Fruit fly (Drosophila melanogaster) whole organism: ENCODE measurements around the gene Tre1.

Experiments used
- CG8478 ChIP-seq: fragments of >200 bp; optimal IDR thresholded peaks from 2 replicates; lab custom pipeline; 2018; ENCODE audit warnings: inconsistent platforms
- Dll ChIP-seq: fragments of >200 bp; optimal IDR thresholded peaks from 2 replicates; lab custom pipeline; 2017
- EcR ChIP-seq, 2 experiments: fragments of >200 bp; optimal IDR thresholded peaks; 2 replicates each; lab custom pipeline; 2017; ENCODE audit warnings: missing biosample characterization in 2 of 2, missing genetic modification characterization in 2 of 2, missing genetic modification reagents in 2 of 2
- pan ChIP-seq: fragments of >200 bp; optimal IDR thresholded peaks from 2 replicates; lab custom pipeline; 2017
- psq ChIP-seq: fragments of >200 bp; optimal IDR thresholded peaks from 2 replicates; lab custom pipeline; 2017
- usp ChIP-seq: fragments of >200 bp; optimal IDR thresholded peaks from 2 replicates; lab custom pipeline; 2017; ENCODE audit warnings: missing biosample characterization, missing genetic modification characterization, mixed read lengths

Tre1 gene

dm6 chrX:5679933-5680667 lies at the start of gene Tre1, which contains the start of gene Gr5a:
TSS of gene Tre1 (minus strand) at chrX:5679977.
TSS of gene Gr5a (plus strand) at chrX:5680617.
- TF ChIP-seq EcR (GFP tag; optimal IDR thresholded peaks at IDR 0.05; lab: Kevin White, UChicago) (no peak), CG8478 (lab: Kevin White, UChicago) (no peak), Dll (lab: Kevin White, UChicago) (no peak)

DNA sequence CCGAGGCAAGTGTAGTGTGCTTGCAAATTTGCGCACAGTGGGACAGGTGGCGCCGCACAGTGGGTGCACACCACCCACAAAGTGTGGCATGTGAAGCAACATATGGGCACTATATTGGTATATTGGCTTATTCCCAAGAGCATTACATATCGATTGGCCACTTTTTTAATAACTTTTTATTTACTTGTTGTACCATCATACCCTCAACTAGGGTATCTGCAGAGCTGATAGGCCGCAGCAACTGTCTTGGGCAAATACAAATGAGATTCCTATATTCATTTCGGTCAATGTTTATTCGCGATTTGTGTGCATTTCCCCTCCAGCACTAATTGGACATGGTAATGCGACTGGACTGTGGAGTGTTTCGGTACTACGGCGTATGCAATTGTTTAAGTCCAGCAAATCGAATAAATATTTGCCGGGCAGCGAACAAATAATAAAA lies 45.0 kb upstream of the Tre1 start:
- TF ChIP-seq psq (lab: Kevin White, UChicago) = no peak
- TF ChIP-seq usp = no peak
- no peak for TF ChIP-seq pan (lab: Kevin White, UChicago)
- no peak for TF ChIP-seq Dll (lab: Kevin White, UChicago)
- no peak for TF ChIP-seq EcR (GFP tag; optimal IDR thresholded peaks at IDR 0.05; lab: Kevin White, UChicago)
- TF ChIP-seq CG8478 (lab: Kevin White, UChicago) = no peak

DNA sequence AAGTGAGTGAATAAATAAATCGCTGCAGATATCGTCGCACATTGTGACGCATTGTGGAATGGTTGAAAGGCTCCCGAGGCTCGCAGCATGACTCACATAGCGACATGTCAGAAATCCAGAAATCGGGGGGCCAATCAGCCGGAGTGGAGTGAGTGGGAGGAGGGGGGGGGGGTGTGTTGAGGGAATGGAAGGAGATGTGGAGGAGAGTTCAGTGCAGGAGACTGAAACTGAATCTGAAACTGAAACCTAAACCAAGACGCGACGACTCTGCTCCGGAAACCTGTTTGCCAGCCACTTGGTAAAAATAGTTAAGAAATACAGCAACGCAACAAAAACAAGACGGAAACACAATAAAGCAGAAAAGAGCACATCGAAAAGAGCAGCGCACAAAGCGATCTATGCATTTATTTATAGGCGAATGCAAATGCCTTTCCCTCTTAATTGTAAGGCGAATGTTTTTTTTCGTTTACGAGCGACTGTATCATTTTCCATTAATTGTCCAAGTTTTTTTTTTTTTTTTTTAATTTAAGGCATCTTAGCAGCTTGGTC lies 44.4 kb upstream of the Tre1 start:
- TF ChIP-seq EcR (GFP tag; optimal IDR thresholded peaks at IDR 0.05; lab: Kevin White, UChicago) = no peak

DNA sequence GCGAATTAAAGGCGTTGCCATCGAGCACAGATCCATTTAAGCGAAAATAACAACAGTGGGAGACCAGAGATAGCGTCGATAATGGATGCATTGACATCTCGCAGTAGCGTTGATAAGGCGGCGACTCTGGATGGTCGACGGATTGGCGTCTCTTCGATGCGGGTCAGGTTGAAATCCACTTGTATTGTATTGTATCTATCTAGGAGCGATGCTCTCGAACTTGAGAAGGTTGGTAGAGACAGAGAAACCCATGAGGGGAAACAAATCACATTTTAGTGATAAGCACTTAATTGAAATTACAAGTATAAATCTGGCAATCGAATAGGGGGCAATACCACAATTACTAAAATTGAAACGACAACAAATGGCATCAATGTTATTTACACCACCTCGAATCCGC lies 43.8 kb upstream of the Tre1 start:
- TF ChIP-seq usp = no peak
- no peak for TF ChIP-seq Dll (lab: Kevin White, UChicago)
- no peak for TF ChIP-seq psq (lab: Kevin White, UChicago)
- no peak for TF ChIP-seq EcR (GFP tag; optimal IDR thresholded peaks at IDR 0.05; lab: Kevin White, UChicago)
- no peak for TF ChIP-seq CG8478 (lab: Kevin White, UChicago)
- no peak for TF ChIP-seq pan (lab: Kevin White, UChicago)

DNA sequence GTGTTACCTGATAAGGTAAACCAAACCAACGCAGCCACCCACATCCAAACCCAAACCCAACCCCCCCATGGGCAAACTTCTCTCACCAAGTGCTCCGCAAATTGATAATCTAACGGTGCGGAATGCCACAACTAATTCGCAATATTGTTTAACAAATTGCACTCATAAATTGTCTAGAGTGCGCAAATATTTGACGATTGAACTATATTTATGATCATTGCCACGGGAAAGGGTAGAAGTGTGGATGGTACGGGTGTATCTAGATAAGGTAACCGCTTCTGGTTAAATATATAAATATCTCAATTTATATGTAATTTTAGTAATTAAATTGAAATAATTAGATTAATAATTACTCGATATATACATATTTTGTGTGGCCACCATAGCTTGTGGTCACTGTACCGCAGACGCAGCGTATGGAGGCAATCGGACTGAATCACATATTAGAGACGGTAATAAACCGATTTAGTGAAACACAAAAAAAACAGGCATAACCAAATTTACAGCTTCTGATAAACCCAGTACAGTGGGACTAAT lies 38.8 kb upstream of the Tre1 start:
- TF ChIP-seq pan (lab: Kevin White, UChicago) (no peak), usp (no peak)

dm6 chrX:5717741-5718475 lies 38.1 kb upstream of the Tre1 start, which contains the start of gene CG33080:
TSS of gene CG33080 (minus strand) at chrX:5717778.
- TF ChIP-seq usp (no peak), CG8478 (lab: Kevin White, UChicago) (no peak), EcR (GFP tag; optimal IDR thresholded peaks at IDR 0.05; lab: Kevin White, UChicago) (no peak), psq (lab: Kevin White, UChicago) (no peak), pan (lab: Kevin White, UChicago) (no peak), Dll (lab: Kevin White, UChicago) (no peak)

DNA sequence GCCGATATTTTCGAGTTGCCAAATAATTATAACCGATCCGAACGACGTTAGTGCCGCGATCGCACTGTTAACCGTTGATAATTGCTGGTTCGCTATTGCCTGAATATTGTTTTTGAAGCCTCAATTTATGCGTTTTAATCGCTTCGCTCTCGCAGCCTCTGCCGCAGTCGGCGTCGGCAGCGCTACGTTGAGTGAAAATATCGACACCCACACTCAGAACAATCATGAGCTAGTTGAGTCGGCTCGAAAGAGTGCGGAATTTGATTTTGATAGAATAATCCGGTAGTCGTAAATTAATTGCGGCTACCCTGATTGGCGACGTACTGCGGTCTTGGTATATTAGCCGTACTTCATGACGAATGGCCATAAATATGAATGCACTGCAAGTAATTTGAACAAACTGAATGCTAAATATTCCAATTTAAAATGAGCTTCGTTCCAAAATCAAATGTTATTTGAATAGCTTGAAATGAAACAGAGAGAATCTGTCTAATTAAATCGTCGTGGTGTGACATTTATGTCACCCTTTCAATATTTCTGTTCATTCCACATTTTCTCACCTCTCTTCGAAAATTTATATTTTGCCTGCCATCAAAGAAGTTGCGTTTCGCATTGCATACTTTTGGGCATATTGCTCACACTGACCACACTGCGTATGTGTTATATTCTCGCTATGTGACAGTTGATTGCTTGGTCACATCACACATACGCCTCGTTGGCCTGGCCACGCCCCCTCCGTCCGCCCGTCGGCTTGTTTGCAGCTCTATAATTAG lies 35.9 kb upstream of the Tre1 start:
- no peak for TF ChIP-seq psq (lab: Kevin White, UChicago)
- TF ChIP-seq EcR (GFP tag; optimal IDR thresholded peaks at IDR 0.05; lab: Kevin White, UChicago) = no peak
- no peak for TF ChIP-seq pan (lab: Kevin White, UChicago)
- no peak for TF ChIP-seq usp
- no peak for TF ChIP-seq Dll (lab: Kevin White, UChicago)
- no peak for TF ChIP-seq CG8478 (lab: Kevin White, UChicago)

dm6 chrX:5714786-5715185 lies 35.0 kb upstream of the Tre1 start:
- TF ChIP-seq usp (no peak), CG8478 (lab: Kevin White, UChicago) (no peak), pan (lab: Kevin White, UChicago) (no peak), EcR (GFP tag; optimal IDR thresholded peaks at IDR 0.05; lab: Kevin White, UChicago) (no peak), Dll (lab: Kevin White, UChicago) (no peak), psq (lab: Kevin White, UChicago) (no peak)

dm6 chrX:5712966-5713365 lies 33.2 kb upstream of the Tre1 start:
- TF ChIP-seq psq (lab: Kevin White, UChicago) = no peak
- TF ChIP-seq EcR (GFP tag; optimal IDR thresholded peaks at IDR 0.05; lab: Kevin White, UChicago) = no peak
- TF ChIP-seq pan (lab: Kevin White, UChicago) = no peak
- no peak for TF ChIP-seq usp
- no peak for TF ChIP-seq Dll (lab: Kevin White, UChicago)
- TF ChIP-seq CG8478 (lab: Kevin White, UChicago) = no peak

DNA sequence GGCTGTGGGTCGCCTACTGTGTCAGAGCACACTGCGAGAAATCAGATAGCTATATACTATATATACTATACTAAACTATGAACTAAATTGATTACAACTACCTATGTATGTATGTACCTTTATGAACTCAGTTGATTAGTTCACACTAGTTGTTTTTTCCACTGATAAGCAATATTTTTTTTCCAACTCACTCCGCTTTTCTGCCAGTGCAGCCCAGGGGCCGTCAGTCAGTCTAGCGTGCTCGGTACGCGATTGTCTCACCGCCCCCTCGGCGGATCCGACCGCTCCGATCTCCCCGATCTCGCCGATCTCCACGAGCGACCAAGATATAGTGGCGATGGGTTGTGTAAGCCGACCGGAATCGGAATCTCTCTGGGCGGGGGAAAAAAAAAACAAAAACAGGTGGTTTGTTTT lies 26.1 kb upstream of the Tre1 start:
- no peak for TF ChIP-seq psq (lab: Kevin White, UChicago)
- TF ChIP-seq EcR (GFP tag; optimal IDR thresholded peaks at IDR 0.05; lab: Kevin White, UChicago) = no peak
- TF ChIP-seq Dll (lab: Kevin White, UChicago) = no peak
- no peak for TF ChIP-seq pan (lab: Kevin White, UChicago)
- TF ChIP-seq usp = no peak
- TF ChIP-seq CG8478 (lab: Kevin White, UChicago) = no peak

DNA sequence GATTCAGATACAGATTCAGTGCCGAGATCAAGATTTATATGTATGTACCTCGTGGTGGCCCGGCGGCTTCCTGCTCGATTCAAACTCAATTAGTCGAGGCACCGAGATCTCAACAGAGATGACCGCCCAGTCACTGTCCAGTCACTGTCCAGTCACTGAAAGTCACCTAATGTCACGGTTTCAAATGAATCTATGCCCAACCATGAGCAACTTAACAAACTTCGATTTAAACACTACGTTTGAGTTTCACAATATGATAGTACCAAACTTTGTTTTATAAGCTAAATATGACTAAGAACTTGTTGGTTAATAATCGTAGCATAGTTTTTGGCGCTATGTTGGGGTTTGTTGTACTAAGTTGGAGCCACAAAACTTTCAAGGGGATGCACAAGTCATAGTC lies 25.3 kb upstream of the Tre1 start:
- TF ChIP-seq Dll (lab: Kevin White, UChicago) = no peak
- no peak for TF ChIP-seq psq (lab: Kevin White, UChicago)
- TF ChIP-seq CG8478 (lab: Kevin White, UChicago) = no peak
- TF ChIP-seq EcR (GFP tag; optimal IDR thresholded peaks at IDR 0.05; lab: Kevin White, UChicago) = no peak
- TF ChIP-seq usp = no peak
- no peak for TF ChIP-seq pan (lab: Kevin White, UChicago)
